Worm (Caenorhabditis elegans) whole organism, midembryonic: ENCODE results near the gene his-42.

Experiments used
- T22C8.4 ChIP-seq: fragments of 200-800 bp; sonication (Bioruptor generic); IDR thresholded peaks from 2 replicates; pipeline ENCODE4 v1.3.6; 2022; ENCODE audit warnings: missing genetic modification characterization, missing compliant biosample characterization
- cog-1 ChIP-seq: sonication (generic microtip); optimal IDR thresholded peaks from 2 replicates; lab custom pipeline; 2016; ENCODE audit warnings: missing genetic modification characterization, missing compliant biosample characterization
- flt-1 ChIP-seq: fragments of 200-800 bp; sonication (Bioruptor generic); IDR thresholded peaks from 2 replicates; pipeline ENCODE4 v1.3.6; 2022; ENCODE audit warnings: missing genetic modification characterization, missing compliant biosample characterization
- klf-2 ChIP-seq: fragments of 200-800 bp; sonication (Bioruptor generic); conservative IDR thresholded peaks from 2 replicates; pipeline ENCODE4 v1.3.6; 2022; ENCODE audit warnings: missing genetic modification reagents, missing genetic modification characterization, missing compliant biosample characterization
- med-1 ChIP-seq: sonication (generic microtip); optimal IDR thresholded peaks from 2 replicates; lab custom pipeline; 2017; ENCODE audit warnings: missing genetic modification characterization, mild to moderate bottlenecking, missing compliant biosample characterization, antibody characterized with exemption, missing genetic modification reagents; ENCODE audit not compliant: insufficient read depth
- ref-1 ChIP-seq: fragments of 200-800 bp; sonication (Bioruptor generic); conservative IDR thresholded peaks from 2 replicates; pipeline ENCODE4 v1.3.6; 2022; ENCODE audit warnings: missing genetic modification reagents, missing genetic modification characterization, missing compliant biosample characterization
- tab-1 ChIP-seq: fragments of 200-800 bp; sonication (Bioruptor generic); IDR thresholded peaks from 2 replicates; pipeline ENCODE4 v1.3.6; 2022; ENCODE audit warnings: missing genetic modification characterization, missing compliant biosample characterization
- ztf-23 ChIP-seq: fragments of 200-800 bp; sonication (Bioruptor generic); IDR thresholded peaks from 2 replicates; pipeline ENCODE4 v1.3.6; 2022; ENCODE audit warnings: missing genetic modification reagents, missing genetic modification characterization, missing compliant biosample characterization
- ztf-29 ChIP-seq: fragments of 200-800 bp; sonication (Bioruptor generic); IDR thresholded peaks from 2 replicates; pipeline ENCODE4 v1.3.6; 2022; ENCODE audit warnings: missing genetic modification reagents, missing genetic modification characterization, missing compliant biosample characterization

The his-42 gene

DNA sequence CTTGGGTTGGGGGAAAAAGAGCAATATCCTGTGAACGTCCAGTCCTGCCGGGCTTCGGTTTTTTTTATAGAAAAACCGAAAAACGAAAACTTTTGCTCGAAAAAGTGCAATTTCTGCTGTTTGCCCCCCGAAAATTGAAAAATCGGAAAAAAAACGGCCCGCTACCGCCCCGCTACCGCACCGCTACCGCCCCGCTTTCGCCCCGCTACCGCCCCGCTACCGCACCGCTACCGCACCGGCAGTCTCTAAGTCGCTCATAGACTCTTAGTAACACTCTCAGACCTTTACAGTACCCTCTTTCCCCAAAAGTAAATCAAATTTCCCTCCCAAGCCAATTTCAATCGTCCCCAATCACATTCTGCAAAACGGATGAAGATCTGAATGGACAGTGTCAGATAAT, 33.3 kb downstream of the his-42 start:
- 0 out of 2 replicates have a peak, but pooled peaks have one; percentile 31 for TF ChIP-seq tab-1 (GFP tag; lab: Robert Waterston, UW)
- no peak for TF ChIP-seq flt-1
- TF ChIP-seq med-1, result no peak

DNA sequence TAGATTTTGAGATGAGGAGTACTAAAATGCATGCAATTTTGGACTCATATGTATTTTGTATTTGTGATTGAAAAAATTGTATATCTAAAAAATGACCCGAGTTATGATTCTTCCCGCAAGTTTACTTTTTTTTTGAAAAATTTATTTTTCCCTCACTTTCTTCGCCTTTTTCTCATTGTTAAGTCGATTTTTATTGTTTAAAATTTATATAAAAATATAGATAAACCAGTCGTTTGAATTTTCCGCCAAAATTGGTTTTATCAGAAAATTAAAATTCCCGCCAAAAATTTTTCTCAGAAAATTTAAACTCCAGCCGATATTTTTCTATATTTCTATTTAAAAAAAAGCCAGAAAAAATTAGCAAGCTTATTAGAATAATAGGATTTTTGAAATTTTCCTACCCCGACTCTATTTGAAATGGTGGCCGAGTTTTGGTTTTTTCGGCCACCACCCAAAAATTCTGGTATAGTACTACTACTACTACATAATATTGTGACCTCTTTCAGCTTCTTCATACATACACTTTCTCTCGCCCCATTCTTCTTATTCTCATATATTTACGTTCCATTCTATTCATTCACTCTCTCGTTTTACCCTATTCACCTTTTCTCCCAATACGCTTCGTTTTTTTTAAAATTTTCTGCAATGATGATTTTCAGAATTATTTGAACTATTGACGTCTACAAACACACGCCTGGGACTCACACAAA, 36.8 kb downstream of the his-42 start, which contains the start of gene ZK131.11:
TSS of gene ZK131.11 (plus strand) at position 660 of the 710 bp plus-strand sequence.
- TF ChIP-seq ref-1 (GFP tag; lab: Robert Waterston, UW) (no peak), cog-1 (tag; lab: Kevin White, UChicago) (no peak), T22C8.4 (GFP tag; lab: Robert Waterston, UW) (no peak), klf-2 (no peak), ztf-23 (no peak), flt-1 (no peak), tab-1 (GFP tag; lab: Robert Waterston, UW) (no peak), ztf-29 (no peak), med-1 (no peak)

DNA sequence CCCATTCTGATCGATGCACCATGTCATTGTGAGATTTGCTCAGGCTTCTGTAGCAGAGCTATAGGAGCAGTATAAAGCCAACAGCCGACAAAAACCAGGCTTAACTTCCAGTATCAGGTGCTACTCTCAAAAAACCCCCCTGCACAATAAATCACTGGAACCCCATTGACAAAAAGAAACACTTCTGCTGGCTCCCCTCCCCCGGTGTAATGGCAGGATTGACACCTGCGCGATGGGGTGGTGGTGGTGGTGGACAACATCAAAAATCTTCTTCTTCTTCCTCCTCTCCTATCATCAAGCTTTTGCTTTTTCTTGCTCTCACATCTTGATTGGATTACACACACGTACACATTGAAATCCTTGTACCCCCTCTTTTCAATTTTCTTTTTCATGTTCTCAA, 38.8 kb downstream of the his-42 start:
- TF ChIP-seq flt-1 (no peak), med-1 (no peak), ref-1 (GFP tag; lab: Robert Waterston, UW) (no peak), cog-1 (tag; lab: Kevin White, UChicago) (no peak)

DNA sequence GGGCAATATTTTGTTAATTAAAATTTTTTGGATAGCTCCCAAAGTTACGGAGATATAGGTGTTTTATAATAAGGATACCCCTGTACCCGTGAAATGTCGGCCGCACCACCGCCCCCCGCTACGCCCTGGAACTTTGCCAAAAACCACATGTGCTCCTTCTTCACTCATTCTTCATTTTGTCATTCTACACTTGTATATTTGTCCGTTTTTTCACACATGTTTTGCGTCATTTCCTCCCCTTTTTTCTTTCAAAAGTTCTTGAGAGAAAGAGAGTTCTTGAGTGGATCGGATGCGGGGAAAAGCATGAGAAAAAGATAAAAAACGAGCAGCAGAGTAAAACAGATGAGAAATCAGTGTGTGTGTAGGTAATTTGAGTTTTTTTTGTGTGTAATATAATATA, 39.7 kb downstream of the his-42 start:
- TF ChIP-seq cog-1 (tag; lab: Kevin White, UChicago) (no peak), ztf-29 (no peak), T22C8.4 (GFP tag; lab: Robert Waterston, UW) (no peak), tab-1 (GFP tag; lab: Robert Waterston, UW) (no peak), klf-2 (no peak), ztf-23 (no peak), med-1 (no peak), flt-1 (no peak), ref-1 (GFP tag; lab: Robert Waterston, UW) (no peak)

DNA sequence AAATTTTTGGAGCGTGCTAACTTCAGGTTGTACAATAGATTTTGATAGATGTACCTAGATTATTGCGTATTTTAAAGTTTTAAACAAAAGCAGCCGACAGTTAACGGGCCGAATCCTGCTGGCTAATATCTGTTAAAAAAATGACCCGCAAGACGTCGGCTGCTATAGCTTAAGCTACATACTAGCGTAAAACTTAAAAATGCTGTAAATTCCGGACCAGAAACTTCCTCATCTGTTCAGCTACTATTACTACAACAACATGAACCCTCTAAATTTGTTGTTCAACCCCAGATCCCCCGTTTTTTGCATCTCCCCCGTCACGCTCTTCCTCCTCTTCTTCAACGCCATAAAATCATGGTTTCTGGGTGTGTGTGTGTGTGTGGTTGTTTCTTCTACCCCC, 41.6 kb downstream of the his-42 start:
- TF ChIP-seq ref-1 (GFP tag; lab: Robert Waterston, UW) (no peak), ztf-23 (no peak), T22C8.4 (GFP tag; lab: Robert Waterston, UW) (no peak)

DNA sequence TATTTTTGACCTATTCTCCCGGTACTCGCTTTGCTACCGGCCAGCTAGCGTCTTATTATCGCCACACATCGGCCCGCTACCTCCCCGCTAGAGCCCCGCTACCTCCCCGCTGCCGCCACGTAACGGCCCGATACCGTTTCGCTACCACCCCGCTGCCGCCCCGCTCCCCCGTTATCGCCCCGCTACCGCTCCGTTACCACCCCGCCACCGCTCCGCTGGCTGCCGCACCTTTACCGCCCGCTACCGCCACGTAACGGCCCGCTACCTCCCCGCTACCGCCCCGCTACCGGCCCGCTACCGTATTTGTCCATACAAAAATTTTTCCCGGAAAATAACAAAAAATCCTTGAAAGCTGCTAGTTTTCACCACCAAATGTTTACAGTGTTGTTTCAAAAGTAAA, 42.9 kb downstream of the his-42 start:
- TF ChIP-seq ztf-23, result 0 out of 2 replicates have a peak, but pooled peaks have one; percentile 26
- TF ChIP-seq med-1, result no peak
- no peak for TF ChIP-seq tab-1 (GFP tag; lab: Robert Waterston, UW)
- TF ChIP-seq cog-1 (tag; lab: Kevin White, UChicago), result no peak
- no peak for TF ChIP-seq flt-1
- no peak for TF ChIP-seq ref-1 (GFP tag; lab: Robert Waterston, UW)

DNA sequence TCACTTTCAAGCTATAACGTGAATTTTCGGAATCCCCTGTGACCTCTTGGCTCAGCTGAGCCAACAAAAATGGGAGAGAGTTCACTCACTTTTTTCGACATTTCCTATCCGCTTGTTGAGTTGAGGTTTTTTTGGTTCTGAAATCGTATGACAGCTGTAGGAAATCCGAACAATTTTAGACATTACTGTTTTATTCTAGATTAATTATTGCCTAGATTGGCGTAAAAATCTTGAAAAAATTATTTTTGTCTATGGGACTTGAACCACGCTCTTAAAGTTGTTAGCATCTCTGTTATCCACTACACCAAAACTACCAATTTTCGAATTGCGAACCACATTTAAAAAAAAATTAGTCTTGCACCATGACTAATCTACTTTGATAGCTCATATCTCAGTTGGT, 44.6 kb downstream of the his-42 start, which contains the start of gene C01B9.4:
TSS of gene C01B9.4 (minus strand) at position 101 of the 400 bp plus-strand sequence.
- no peak for TF ChIP-seq ref-1 (GFP tag; lab: Robert Waterston, UW)
- TF ChIP-seq med-1, result no peak
- no peak for TF ChIP-seq ztf-23
- TF ChIP-seq tab-1 (GFP tag; lab: Robert Waterston, UW), result no peak
- TF ChIP-seq cog-1 (tag; lab: Kevin White, UChicago), result no peak
- TF ChIP-seq klf-2, result no peak
- no peak for TF ChIP-seq T22C8.4 (GFP tag; lab: Robert Waterston, UW)
- no peak for TF ChIP-seq ztf-29

DNA sequence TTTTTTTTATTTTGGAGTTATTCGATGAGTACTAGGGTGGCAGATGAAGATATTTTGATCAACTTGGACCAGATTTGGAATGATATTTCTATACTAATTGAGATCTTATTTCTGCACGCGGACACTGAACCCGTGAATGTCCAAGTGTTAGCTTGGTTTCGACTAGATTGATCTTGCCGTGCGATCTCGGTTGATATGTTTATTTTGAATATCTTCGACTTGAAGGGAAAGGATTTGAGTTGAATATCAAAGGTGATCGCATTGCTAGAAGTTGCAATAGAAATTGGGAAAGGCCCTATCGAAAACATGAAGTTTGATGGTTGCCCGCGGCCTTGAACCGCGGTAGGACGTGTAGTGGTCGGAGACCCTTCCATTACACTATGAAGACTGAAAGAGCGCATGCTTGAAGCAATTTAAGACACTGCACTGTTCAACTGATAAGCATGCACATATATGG, 47.7 kb downstream of the his-42 start:
- TF ChIP-seq cog-1 (tag; lab: Kevin White, UChicago), result no peak
- TF ChIP-seq flt-1, result no peak
- no peak for TF ChIP-seq klf-2
- TF ChIP-seq med-1, result no peak
- TF ChIP-seq ztf-29, result no peak
- TF ChIP-seq tab-1 (GFP tag; lab: Robert Waterston, UW), result no peak
- no peak for TF ChIP-seq ztf-23
- TF ChIP-seq T22C8.4 (GFP tag; lab: Robert Waterston, UW), result no peak
- TF ChIP-seq ref-1 (GFP tag; lab: Robert Waterston, UW), result no peak
